Worm (Caenorhabditis elegans) whole organism, L1 larva: Measurements from ENCODE around the gene dnj-25.
A peak's percentile ranks its signal among the peaks of the same experiment; 100 is the strongest.

Experiments used
- C04F5.9 ChIP-seq: sonication (generic microtip); optimal IDR thresholded peaks from 2 replicates; lab custom pipeline; 2016; ENCODE audit warnings: missing genetic modification characterization, missing compliant biosample characterization
- C16A3.4 ChIP-seq: fragments of 150-350 bp; optimal IDR thresholded peaks from 2 replicates; lab custom pipeline; 2014; ENCODE audit warnings: missing biosample characterization, missing genetic modification characterization
- aha-1 ChIP-seq: fragments of 150-350 bp; optimal IDR thresholded peaks from 2 replicates; lab custom pipeline; 2014; ENCODE audit warnings: missing biosample characterization, missing genetic modification characterization
- ceh-8 ChIP-seq: fragments of 200-800 bp; sonication (Bioruptor generic); optimal IDR thresholded peaks from 2 replicates; lab custom pipeline; 2018; ENCODE audit warnings: mild to moderate bottlenecking, missing genetic modification characterization, moderate library complexity, missing compliant biosample characterization
- ceh-82 ChIP-seq, 3 experiments: fragments of 150-350 bp in 1 of 3; sonication (generic microtip) in 2 of 3; optimal IDR thresholded peaks; 2 replicates each; lab custom pipeline; 2014 to 2017; ENCODE audit warnings: missing biosample characterization in 3 of 3, missing genetic modification characterization in 3 of 3
- ceh-88 ChIP-seq: fragments of 200-800 bp; sonication (Bioruptor generic); IDR thresholded peaks from 2 replicates; pipeline ENCODE4 v1.3.6; 2022; ENCODE audit warnings: missing genetic modification characterization, missing compliant biosample characterization
- ces-1 ChIP-seq: fragments of 150-350 bp; optimal IDR thresholded peaks from 2 replicates; lab custom pipeline; 2014; ENCODE audit warnings: missing biosample characterization, missing genetic modification reagents, missing genetic modification characterization
- dpl-1 ChIP-seq, 3 experiments: fragments of 150-350 bp in 2 of 3; sonication (generic microtip) in 1 of 3; optimal IDR thresholded peaks; 2 replicates each; lab custom pipeline; 2014 to 2017; ENCODE audit warnings: missing biosample characterization in 3 of 3, missing genetic modification characterization in 3 of 3, missing genetic modification reagents in 3 of 3
- dsc-1 ChIP-seq: sonication (generic microtip); optimal IDR thresholded peaks from 2 replicates; lab custom pipeline; 2016; ENCODE audit warnings: mild to moderate bottlenecking, missing genetic modification characterization, missing compliant biosample characterization
- efl-1 ChIP-seq, 4 experiments: fragments of 150-350 bp; optimal IDR thresholded peaks in 3 of 4; peaks in 1 of 4; 1 replicate in 1 of 4; 2 replicates in 3 of 4; lab custom pipeline; 2014; ENCODE audit warnings: missing biosample characterization in 2 of 4, missing genetic modification characterization in 2 of 4, missing genetic modification reagents in 2 of 4
- egl-13 ChIP-seq: sonication (generic microtip); optimal IDR thresholded peaks from 2 replicates; lab custom pipeline; 2016; ENCODE audit warnings: missing genotype, missing genetic modification reagents, missing genetic modification characterization, missing compliant biosample characterization
- fkh-10 ChIP-seq: sonication (generic microtip); optimal IDR thresholded peaks from 2 replicates; lab custom pipeline; 2017; ENCODE audit warnings: missing biosample characterization, missing genetic modification reagents, missing genetic modification characterization
- fkh-8 ChIP-seq: sonication (generic microtip); optimal IDR thresholded peaks from 2 replicates; lab custom pipeline; 2016; ENCODE audit warnings: mild to moderate bottlenecking, missing genetic modification characterization, missing compliant biosample characterization
- fos-1 ChIP-seq: fragments of 150-350 bp; optimal IDR thresholded peaks from 2 replicates; lab custom pipeline; 2014; ENCODE audit warnings: missing biosample characterization, missing genetic modification characterization
- grh-1 ChIP-seq: fragments of 200-800 bp; sonication (Bioruptor generic); IDR thresholded peaks from 2 replicates; pipeline ENCODE4 v1.3.6; 2022; ENCODE audit warnings: missing genetic modification reagents, missing genetic modification characterization, missing compliant biosample characterization
- hlh-17 ChIP-seq: fragments of 200-800 bp; sonication (Bioruptor generic); optimal IDR thresholded peaks from 2 replicates; lab custom pipeline; 2018; ENCODE audit warnings: missing genetic modification characterization, mild to moderate bottlenecking, missing compliant biosample characterization, moderate library complexity, borderline replicate concordance
- irx-1 ChIP-seq: sonication (generic microtip); optimal IDR thresholded peaks from 2 replicates; lab custom pipeline; 2016; ENCODE audit warnings: missing genetic modification characterization, missing compliant biosample characterization
- isw-1 ChIP-seq: fragments of 200-800 bp; sonication (Bioruptor generic); IDR thresholded peaks from 2 replicates; pipeline ENCODE4 v1.3.6; 2022; ENCODE audit warnings: missing genetic modification characterization, missing compliant biosample characterization
- lin-13 ChIP-seq: fragments of 150-350 bp; optimal IDR thresholded peaks from 2 replicates; lab custom pipeline; 2014; ENCODE audit warnings: missing biosample characterization, missing genetic modification reagents, missing genetic modification characterization
- lin-14 ChIP-seq: fragments of 200-800 bp; sonication (Bioruptor generic); optimal IDR thresholded peaks from 2 replicates; lab custom pipeline; 2018; ENCODE audit warnings: mild to moderate bottlenecking, missing genetic modification characterization, moderate library complexity, missing compliant biosample characterization
- lin-15B ChIP-seq: fragments of 150-350 bp; sonication (generic microtip); optimal IDR thresholded peaks from 3 replicates; lab custom pipeline; 2014; ENCODE audit warnings: missing biosample characterization, missing genetic modification characterization
- lin-35 ChIP-seq, 2 experiments: fragments of 150-350 bp; optimal IDR thresholded peaks; 2 replicates each; lab custom pipeline; 2014; ENCODE audit warnings: missing biosample characterization in 2 of 2, missing genetic modification characterization in 2 of 2, missing genetic modification reagents in 2 of 2
- lin-39 ChIP-seq: fragments of 150-350 bp; optimal IDR thresholded peaks from 2 replicates; lab custom pipeline; 2014; ENCODE audit warnings: missing biosample characterization, missing genetic modification reagents, missing genetic modification characterization
- lsy-2 ChIP-seq, 2 experiments: fragments of 150-350 bp; optimal IDR thresholded peaks; 2 replicates each; lab custom pipeline; 2014; ENCODE audit warnings: missing biosample characterization in 2 of 2, missing genetic modification characterization in 2 of 2
- mab-9 ChIP-seq: fragments of 200-800 bp; sonication (Bioruptor generic); IDR thresholded peaks from 2 replicates; pipeline ENCODE4 v1.3.6; 2022; ENCODE audit warnings: missing genetic modification reagents, missing genetic modification characterization, missing compliant biosample characterization
- mdl-1 ChIP-seq, 2 experiments: fragments of 150-350 bp; optimal IDR thresholded peaks; 2 replicates each; lab custom pipeline; 2014 to 2017; ENCODE audit warnings: missing biosample characterization in 2 of 2, missing genetic modification characterization in 2 of 2, inconsistent platforms in 1 of 2
- mep-1 ChIP-seq: fragments of 150-350 bp; optimal IDR thresholded peaks from 2 replicates; lab custom pipeline; 2014; ENCODE audit warnings: missing biosample characterization, missing genetic modification characterization
- nhr-19 ChIP-seq: fragments of 200-800 bp; sonication (Bioruptor generic); conservative IDR thresholded peaks from 2 replicates; pipeline ENCODE4 v1.3.6; 2022; ENCODE audit warnings: missing genetic modification characterization, missing compliant biosample characterization
- nhr-20 ChIP-seq: sonication (generic microtip); optimal IDR thresholded peaks from 2 replicates; lab custom pipeline; 2016; ENCODE audit warnings: mild to moderate bottlenecking, missing genetic modification characterization, missing compliant biosample characterization
- nhr-47 ChIP-seq: sonication (generic microtip); optimal IDR thresholded peaks from 2 replicates; lab custom pipeline; 2016; ENCODE audit warnings: mild to moderate bottlenecking, missing genetic modification characterization, moderate library complexity, missing compliant biosample characterization
- nhr-71 ChIP-seq: sonication (generic microtip); optimal IDR thresholded peaks from 2 replicates; lab custom pipeline; 2016; ENCODE audit warnings: mild to moderate bottlenecking, missing genetic modification characterization, moderate library complexity, missing compliant biosample characterization
- nhr-84 ChIP-seq: sonication (generic microtip); optimal IDR thresholded peaks from 2 replicates; lab custom pipeline; 2017; ENCODE audit warnings: missing biosample characterization, missing genetic modification characterization
- pag-3 ChIP-seq: sonication (generic microtip); optimal IDR thresholded peaks from 2 replicates; lab custom pipeline; 2017; ENCODE audit warnings: missing genetic modification characterization, mild to moderate bottlenecking, missing compliant biosample characterization, antibody characterized with exemption, borderline replicate concordance; ENCODE audit not compliant: insufficient read depth
- pax-3 ChIP-seq: fragments of 200-800 bp; sonication (Bioruptor generic); optimal IDR thresholded peaks from 2 replicates; lab custom pipeline; 2018; ENCODE audit warnings: mild to moderate bottlenecking, missing genetic modification characterization, moderate library complexity, missing compliant biosample characterization
- pqm-1 ChIP-seq: sonication (generic microtip); optimal IDR thresholded peaks from 3 replicates; lab custom pipeline; 2017; ENCODE audit warnings: missing biosample characterization, missing genetic modification characterization
- skn-1 ChIP-seq: fragments of 150-350 bp; optimal IDR thresholded peaks from 2 replicates; lab custom pipeline; 2014; ENCODE audit warnings: missing biosample characterization, missing genetic modification characterization
- snpc-4 ChIP-seq: fragments of 150-350 bp; optimal IDR thresholded peaks from 2 replicates; lab custom pipeline; 2014; ENCODE audit warnings: missing biosample characterization, missing genetic modification characterization
- snu-23 ChIP-seq: sonication (generic microtip); optimal IDR thresholded peaks from 2 replicates; lab custom pipeline; 2016; ENCODE audit warnings: missing genetic modification characterization, missing compliant biosample characterization
- sup-37 ChIP-seq: fragments of 200-800 bp; sonication (Bioruptor generic); optimal IDR thresholded peaks from 2 replicates; lab custom pipeline; 2018; ENCODE audit warnings: mild to moderate bottlenecking, missing genetic modification characterization, missing compliant biosample characterization
- swsn-7 ChIP-seq: sonication (generic microtip); optimal IDR thresholded peaks from 2 replicates; lab custom pipeline; 2016; ENCODE audit warnings: missing genetic modification characterization, missing compliant biosample characterization
- tbx-2 ChIP-seq: sonication (generic microtip); optimal IDR thresholded peaks from 2 replicates; lab custom pipeline; 2016; ENCODE audit warnings: missing genetic modification characterization, missing compliant biosample characterization
- unc-86 ChIP-seq: sonication (generic microtip); optimal IDR thresholded peaks from 2 replicates; lab custom pipeline; 2016; ENCODE audit warnings: missing genetic modification characterization, missing compliant biosample characterization
- xbp-1 ChIP-seq: sonication (generic microtip); optimal IDR thresholded peaks from 2 replicates; lab custom pipeline; 2016; ENCODE audit warnings: missing genetic modification characterization, missing compliant biosample characterization
- zag-1 ChIP-seq: fragments of 150-350 bp; optimal IDR thresholded peaks from 2 replicates; lab custom pipeline; 2014; ENCODE audit warnings: missing biosample characterization, missing genetic modification characterization
- zip-4 ChIP-seq: fragments of 200-800 bp; sonication (Bioruptor generic); optimal IDR thresholded peaks from 2 replicates; lab custom pipeline; 2018; ENCODE audit warnings: mild to moderate bottlenecking, missing genetic modification characterization, moderate library complexity, missing compliant biosample characterization
- ztf-4 ChIP-seq: fragments of 150-350 bp; optimal IDR thresholded peaks from 2 replicates; lab custom pipeline; 2014; ENCODE audit warnings: missing biosample characterization, missing genetic modification characterization

The dnj-25 gene

DNA sequence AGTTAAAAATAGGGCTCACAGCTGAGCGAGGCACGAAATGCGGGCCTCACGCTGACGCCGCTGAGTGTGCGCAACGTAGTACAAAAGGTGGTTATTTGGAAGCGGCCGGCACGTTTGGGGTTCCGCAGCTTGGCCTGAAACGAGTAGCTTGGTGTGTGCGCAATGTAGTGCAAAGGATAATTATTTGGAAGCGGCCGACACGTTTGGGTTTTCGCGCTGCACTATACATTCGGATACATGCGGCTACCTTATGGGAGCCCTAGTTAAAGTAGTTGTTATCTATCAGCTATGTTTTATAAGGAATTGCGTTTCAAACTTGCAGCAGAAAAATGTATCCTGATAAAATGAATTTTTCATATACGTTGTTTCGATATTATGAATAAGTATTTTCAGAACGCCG lies 45.9 kb upstream of the dnj-25 start, which contains the start of gene Y44A6D.1:
Gene Y44A6D.1 (minus strand): TSS at position 23 of the 400 bp plus-strand sequence.
- no peak for TF ChIP-seq ztf-4 (tag; lab: Kevin White, UChicago)
- TF ChIP-seq nhr-47, result peak; percentile 14
- peak; percentile 61 for TF ChIP-seq snpc-4 (tag; lab: Kevin White, UChicago)
- no peak for TF ChIP-seq fkh-8 (tag; lab: Kevin White, UChicago)
- peak; percentile 24; the same call in 1 of the 2 replicates for TF ChIP-seq grh-1 (GFP tag; lab: Robert Waterston, UW)
- TF ChIP-seq ceh-82 (tag; optimal IDR thresholded peaks at IDR 0.05; lab: Kevin White, UChicago), result no peak
- no peak for TF ChIP-seq swsn-7 (tag; lab: Kevin White, UChicago)
- TF ChIP-seq lin-13, result no peak

DNA sequence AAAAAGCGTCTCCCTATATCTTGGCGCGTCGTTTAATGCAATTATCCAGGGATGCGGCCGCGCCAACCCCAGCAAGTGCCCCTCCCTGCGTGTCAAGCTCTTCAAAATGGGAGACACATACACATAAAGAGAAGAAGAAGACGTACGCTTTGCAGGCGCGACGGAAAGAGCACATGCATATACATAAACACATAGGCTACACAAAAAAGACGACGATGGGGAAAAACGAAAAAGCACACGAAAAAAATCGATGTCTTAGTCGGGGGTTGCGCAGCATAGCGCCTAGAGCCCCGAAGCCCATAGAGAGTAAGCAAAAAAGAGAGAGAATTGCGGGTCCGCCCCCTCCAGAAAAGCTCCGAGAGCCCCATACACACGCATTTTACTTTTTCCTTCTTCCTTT lies 45.0 kb upstream of the dnj-25 start, which contains the start of gene tpan-1:
Gene tpan-1 (plus strand): TSS at position 398 of the 400 bp plus-strand sequence.
- TF ChIP-seq snu-23 (GFP tag; lab: Kevin White, UChicago) (peak; percentile 58), lsy-2 (tag; optimal IDR thresholded peaks at IDR 0.05; lab: Kevin White, UChicago) (peak in 1 of 2 experiments; percentile 49), dpl-1 (GFP tag; optimal IDR thresholded peaks at IDR 0.05; lab: Kevin White, UChicago) (peak in 1 of 3 experiments; percentile 27), C16A3.4 (tag; lab: Kevin White, UChicago) (no peak), pag-3 (tag; lab: Kevin White, UChicago) (no peak), mep-1 (peak; percentile 29), zag-1 (tag; lab: Kevin White, UChicago) (no peak), irx-1 (peak; percentile 42), ceh-8 (GFP tag; lab: Kevin White, UChicago) (peak; percentile 4), nhr-84 (tag; lab: Kevin White, UChicago) (no peak), fkh-8 (tag; lab: Kevin White, UChicago) (peak; percentile 83), skn-1 (tag; lab: Kevin White, UChicago) (peak; percentile 7), nhr-47 (peak; percentile 68), lin-14 (GFP tag; lab: Kevin White, UChicago) (peak; percentile 92), swsn-7 (tag; lab: Kevin White, UChicago) (peak; percentile 58), lin-15B (tag; lab: Kevin White, UChicago) (no peak), mdl-1 (tag; optimal IDR thresholded peaks at IDR 0.05; lab: Kevin White, UChicago) (peak in 1 of 2 experiments; percentile 38), ceh-82 (tag; optimal IDR thresholded peaks at IDR 0.05; lab: Kevin White, UChicago) (peak; percentile 7 to 81 (median 50)), snpc-4 (tag; lab: Kevin White, UChicago) (peak; percentile 34), isw-1 (peak; percentile 40), zip-4 (GFP tag; lab: Kevin White, UChicago) (no peak), ceh-88 (GFP tag; lab: Robert Waterston, UW) (0 out of 2 replicates have a peak, but pooled peaks have one; percentile 37), tbx-2 (tag; lab: Kevin White, UChicago) (peak; percentile 76), pqm-1 (tag; lab: Kevin White, UChicago) (no peak), nhr-19 (peak; percentile 36; the same call in 1 of the 2 replicates), fos-1 (no peak), grh-1 (GFP tag; lab: Robert Waterston, UW) (no peak), hlh-17 (GFP tag; lab: Kevin White, UChicago) (no peak), nhr-71 (tag; lab: Kevin White, UChicago) (peak; percentile 68), mab-9 (peak; percentile 48; the same call in 1 of the 2 replicates), dsc-1 (tag; lab: Kevin White, UChicago) (peak; percentile 19), C04F5.9 (tag; lab: Kevin White, UChicago) (no peak), egl-13 (peak; percentile 43), aha-1 (tag; lab: Kevin White, UChicago) (no peak), sup-37 (no peak), lin-39 (no peak), ces-1 (GFP tag; lab: Kevin White, UChicago) (peak; percentile 76), pax-3 (tag; lab: Kevin White, UChicago) (peak; percentile 25), xbp-1 (peak; percentile 43), unc-86 (tag; lab: Kevin White, UChicago) (peak; percentile 62), fkh-10 (peak; percentile 82), efl-1 (optimal IDR thresholded peaks at IDR 0.05; lab: Kevin White, UChicago) (peak; percentile 7 to 9), efl-1 (GFP tag; optimal IDR thresholded peaks at IDR 0.05 in 1 of 2; lab: Kevin White, UChicago) (peak; percentile 1 to 83), lin-35 (GFP tag; optimal IDR thresholded peaks at IDR 0.05; lab: Kevin White, UChicago) (peak in 1 of 2 experiments; percentile 45), nhr-20 (tag; lab: Kevin White, UChicago) (peak; percentile 7)
